Worm (Caenorhabditis elegans) whole organism, L4 larva: Measurements from ENCODE around the gene Y37B11A.3.
A peak's percentile ranks its signal among the peaks of the same experiment; 100 is the strongest.

Source experiments
- F26F4.8 ChIP-seq: fragments of 200-800 bp; sonication (Bioruptor generic); conservative IDR thresholded peaks from 2 replicates; pipeline ENCODE4 v1.3.6; 2022; ENCODE audit warnings: missing genetic modification characterization, missing compliant biosample characterization
- F49E8.2 ChIP-seq: sonication (generic microtip); optimal IDR thresholded peaks from 2 replicates; lab custom pipeline; 2016; ENCODE audit warnings: missing compliant biosample characterization, mild to moderate bottlenecking, missing genetic modification characterization, borderline replicate concordance
- ama-1 ChIP-seq: fragments of 150-350 bp; optimal IDR thresholded peaks from 2 replicates; lab custom pipeline; 2014; ENCODE audit warnings: inconsistent platforms, mixed read lengths
- daf-12 ChIP-seq: fragments of 150-350 bp; optimal IDR thresholded peaks from 2 replicates; lab custom pipeline; 2014; ENCODE audit warnings: missing biosample characterization, missing genetic modification reagents, missing genetic modification characterization
- hlh-30 ChIP-seq: sonication (generic microtip); optimal IDR thresholded peaks from 2 replicates; lab custom pipeline; 2017; ENCODE audit warnings: antibody characterized with exemption, mild to moderate bottlenecking, missing genetic modification characterization, missing compliant biosample characterization; ENCODE audit not compliant: insufficient read depth
- nhr-11 ChIP-seq: fragments of 150-350 bp; optimal IDR thresholded peaks from 2 replicates; lab custom pipeline; 2014; ENCODE audit warnings: missing biosample characterization, missing genetic modification characterization
- nhr-77 ChIP-seq: fragments of 150-350 bp; optimal IDR thresholded peaks from 2 replicates; lab custom pipeline; 2014; ENCODE audit warnings: missing biosample characterization, missing genetic modification characterization
- pha-4 ChIP-seq, 2 experiments: fragments of 150-350 bp in 1 of 2; fragments of 200-800 bp in 1 of 2; sonication (Bioruptor generic) in 1 of 2; IDR thresholded peaks in 1 of 2; optimal IDR thresholded peaks in 1 of 2; 2 replicates each; pipeline versions ENCODE4 v1.3.6 to Lab custom; 2014 to 2022; ENCODE audit warnings: missing genetic modification characterization in 2 of 2, missing genetic modification reagents in 2 of 2, missing biosample characterization in 1 of 2, missing compliant biosample characterization in 1 of 2
- snpc-4 ChIP-seq: fragments of 150-350 bp; optimal IDR thresholded peaks from 2 replicates; lab custom pipeline; 2014; ENCODE audit warnings: missing biosample characterization, missing genetic modification characterization
- zag-1 ChIP-seq: fragments of 150-350 bp; optimal IDR thresholded peaks from 2 replicates; lab custom pipeline; 2014; ENCODE audit warnings: missing biosample characterization, missing genetic modification characterization
- ztf-11 ChIP-seq: fragments of 150-350 bp; optimal IDR thresholded peaks from 2 replicates; lab custom pipeline; 2014; ENCODE audit warnings: missing biosample characterization, missing genetic modification characterization

DNA sequence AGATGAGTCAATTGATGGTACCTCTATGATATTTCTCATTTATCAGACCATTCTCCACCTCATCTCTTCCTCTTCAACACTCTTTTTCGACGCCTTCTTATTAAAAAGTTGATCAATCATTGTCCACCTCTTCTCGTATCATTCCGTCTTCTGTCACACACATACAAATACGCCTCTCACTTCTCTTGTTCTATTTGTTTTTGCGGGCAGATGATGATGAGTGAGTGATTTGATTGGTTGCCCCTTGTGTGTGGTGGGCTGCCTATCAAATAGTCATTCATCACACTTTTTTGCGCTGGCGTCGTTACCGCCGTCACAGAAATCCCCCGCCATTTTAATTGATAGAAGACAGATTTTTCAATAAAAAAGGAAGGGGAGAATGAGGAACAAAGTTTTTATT is 27.5 kb upstream of the Y37B11A.3 start:
- TF ChIP-seq hlh-30 (tag; lab: Kevin White, UChicago) (peak; percentile 74), pha-4 (GFP tag; IDR thresholded peaks at IDR 0.05; lab: Robert Waterston, UW) (no peak), pha-4 (tag; optimal IDR thresholded peaks at IDR 0.05; lab: Kevin White, UChicago) (no peak), daf-12 (tag; lab: Kevin White, UChicago) (no peak), nhr-77 (tag; lab: Kevin White, UChicago) (no peak), F26F4.8 (GFP tag; lab: Robert Waterston, UW) (no peak), snpc-4 (tag; lab: Kevin White, UChicago) (no peak), ama-1 (lab: Kevin White, UChicago) (no peak), ztf-11 (no peak), zag-1 (tag; lab: Kevin White, UChicago) (no peak), F49E8.2 (tag; lab: Kevin White, UChicago) (no peak), nhr-11 (tag; lab: Kevin White, UChicago) (no peak)
